Worm (Caenorhabditis elegans) whole organism, early embryonic: ENCODE measurements around the gene Y51H7BR.4.

ENCODE experiments used
- F13C5.2 ChIP-seq: sonication (generic microtip); optimal IDR thresholded peaks from 2 replicates; lab custom pipeline; 2017; ENCODE audit warnings: mild to moderate bottlenecking, missing genetic modification characterization, inconsistent platforms, missing compliant biosample characterization
- aly-1 ChIP-seq: sonication (generic microtip); optimal IDR thresholded peaks from 2 replicates; lab custom pipeline; 2016; ENCODE audit warnings: missing genetic modification characterization, missing compliant biosample characterization
- ama-1 ChIP-seq: fragments of 150-350 bp; optimal IDR thresholded peaks from 2 replicates; lab custom pipeline; 2014
- ceh-13 ChIP-seq: fragments of 200-800 bp; sonication (Bioruptor generic); optimal IDR thresholded peaks from 2 replicates; lab custom pipeline; 2018; ENCODE audit warnings: mild to moderate bottlenecking, missing genetic modification characterization, missing compliant biosample characterization
- hmg-4 ChIP-seq: fragments of 200-800 bp; sonication (Bioruptor generic); optimal IDR thresholded peaks from 2 replicates; lab custom pipeline; 2018; ENCODE audit warnings: mild to moderate bottlenecking, missing genetic modification characterization, missing compliant biosample characterization
- hnd-1 ChIP-seq: sonication (generic microtip); optimal IDR thresholded peaks from 2 replicates; lab custom pipeline; 2016; ENCODE audit warnings: missing genetic modification characterization, missing compliant biosample characterization
- pes-1 ChIP-seq: fragments of 200-800 bp; sonication (Bioruptor generic); IDR thresholded peaks from 2 replicates; pipeline ENCODE4 v1.3.6; 2022; ENCODE audit warnings: missing genetic modification reagents, missing genetic modification characterization, missing compliant biosample characterization
- scrt-1 ChIP-seq: fragments of 200-800 bp; sonication (Bioruptor generic); IDR thresholded peaks from 2 replicates; pipeline ENCODE4 v1.3.6; 2022; ENCODE audit warnings: missing genetic modification characterization, missing compliant biosample characterization
- tbx-11 ChIP-seq: fragments of 200-800 bp; sonication (Bioruptor generic); IDR thresholded peaks from 2 replicates; pipeline ENCODE4 v1.3.6; 2022; ENCODE audit warnings: missing genetic modification characterization, missing compliant biosample characterization
- tbx-37 ChIP-seq: fragments of 200-800 bp; sonication (Bioruptor generic); conservative IDR thresholded peaks from 2 replicates; pipeline ENCODE4 v1.3.6; 2022; ENCODE audit warnings: missing genetic modification reagents, missing genetic modification characterization, missing compliant biosample characterization

DNA sequence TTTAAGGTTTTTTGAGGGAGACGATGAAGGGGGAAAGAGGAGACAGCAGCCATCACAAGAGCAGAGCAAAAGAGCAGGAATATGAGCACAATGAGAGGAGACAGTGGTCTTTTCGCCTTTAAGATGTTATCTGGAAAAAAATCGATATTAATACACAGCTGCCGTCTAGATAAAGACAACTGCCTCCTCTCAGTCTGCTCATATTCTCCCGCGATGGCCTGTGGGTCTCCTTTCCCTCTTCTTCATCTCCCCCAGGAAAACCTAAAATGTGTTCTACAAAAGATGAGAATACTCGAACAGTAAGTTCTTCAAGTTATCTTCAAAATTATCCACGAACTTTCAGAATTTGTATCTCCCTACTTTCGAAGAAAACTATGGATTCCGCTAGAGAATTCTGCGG is 21.3 kb downstream of the Y51H7BR.4 start, which contains the start of the genes fbxb-52 and fbxb-51:
- TF ChIP-seq ama-1 (lab: Kevin White, UChicago) (no peak), hnd-1 (tag; lab: Kevin White, UChicago) (no peak), pes-1 (GFP tag; lab: Robert Waterston, UW) (no peak), tbx-11 (GFP tag; lab: Robert Waterston, UW) (no peak), ceh-13 (GFP tag; lab: Kevin White, UChicago) (no peak), scrt-1 (GFP tag; lab: Robert Waterston, UW) (no peak), tbx-37 (GFP tag; lab: Robert Waterston, UW) (no peak), aly-1 (no peak), hmg-4 (GFP tag; lab: Kevin White, UChicago) (no peak), F13C5.2 (tag; lab: Kevin White, UChicago) (no peak)
